Fruit fly (Drosophila melanogaster): ENCODE measurements around the gene CG15293.

CG15293 gene

dm6 chr2L:14103790-14104189 is 5.5 kb downstream of the CG15293 start, which contains the start of gene CG46301:
CG46301 (plus strand) TSS chr2L:14104090.
- TF ChIP-seq pan (optimal IDR thresholded peaks at IDR 0.05) (no peak), N (GFP tag; optimal IDR thresholded peaks at IDR 0.05) (no peak), dl (GFP tag; optimal IDR thresholded peaks at IDR 0.05; ENCODE audit: insufficient read depth in 1 of 2, partially characterized antibody in 2 of 2) (no peak), CG9705 (GFP tag; optimal IDR thresholded peaks at IDR 0.05) (no peak), foxo (GFP tag; optimal IDR thresholded peaks at IDR 0.05) (no peak), Jra (GFP tag; optimal IDR thresholded peaks at IDR 0.05) (no peak), Rel (GFP tag; optimal IDR thresholded peaks at IDR 0.05) (no peak), Rel (tag; optimal IDR thresholded peaks at IDR 0.05) (no peak), sage (GFP tag; optimal IDR thresholded peaks at IDR 0.05) (no peak), br (GFP tag; optimal IDR thresholded peaks at IDR 0.05) (no peak), woc (GFP tag; optimal IDR thresholded peaks at IDR 0.05) (no peak), lola (GFP tag; optimal IDR thresholded peaks at IDR 0.05) (no peak), Sp1 (GFP tag; optimal IDR thresholded peaks at IDR 0.05) (no peak), fru (GFP tag; optimal IDR thresholded peaks at IDR 0.05) (no peak), rgr (GFP tag; optimal IDR thresholded peaks at IDR 0.05) (no peak), usp (GFP tag; optimal IDR thresholded peaks at IDR 0.05) (no peak), Hr83 (GFP tag; optimal IDR thresholded peaks at IDR 0.05; ENCODE audit: poor library complexity, severe bottlenecking) (no peak), OdsH (GFP tag; optimal IDR thresholded peaks at IDR 0.05) (no peak), GATAd (GFP tag; optimal IDR thresholded peaks at IDR 0.05) (no peak)

DNA sequence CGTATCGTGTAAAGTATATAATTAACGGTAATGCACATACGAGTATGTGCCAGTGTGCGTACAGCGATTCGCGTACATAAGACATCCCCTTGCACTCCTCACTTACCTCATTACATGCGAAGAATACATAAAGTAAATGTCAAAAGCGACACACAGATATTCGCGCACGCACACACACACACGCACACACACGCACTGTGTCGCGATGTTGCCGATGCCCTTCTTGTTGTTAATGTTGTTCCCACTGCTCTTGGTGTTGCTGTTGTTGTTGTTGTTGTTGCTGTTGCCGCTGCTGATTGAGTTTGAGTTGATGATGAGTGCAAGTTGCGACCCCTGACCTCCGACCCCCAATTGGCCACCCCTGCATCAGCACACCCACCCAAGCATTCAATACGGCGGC is 13.6 kb downstream of the CG15293 start:
- TF ChIP-seq Dfd (GFP tag; optimal IDR thresholded peaks at IDR 0.05) (peak; percentile 56), dmrt93B (GFP tag; optimal IDR thresholded peaks at IDR 0.05) (no peak), GATAd (GFP tag; optimal IDR thresholded peaks at IDR 0.05) (no peak), psq (GFP tag; optimal IDR thresholded peaks at IDR 0.05) (no peak), br (GFP tag; optimal IDR thresholded peaks at IDR 0.05) (no peak), Hr78 (GFP tag; optimal IDR thresholded peaks at IDR 0.05) (no peak)

DNA sequence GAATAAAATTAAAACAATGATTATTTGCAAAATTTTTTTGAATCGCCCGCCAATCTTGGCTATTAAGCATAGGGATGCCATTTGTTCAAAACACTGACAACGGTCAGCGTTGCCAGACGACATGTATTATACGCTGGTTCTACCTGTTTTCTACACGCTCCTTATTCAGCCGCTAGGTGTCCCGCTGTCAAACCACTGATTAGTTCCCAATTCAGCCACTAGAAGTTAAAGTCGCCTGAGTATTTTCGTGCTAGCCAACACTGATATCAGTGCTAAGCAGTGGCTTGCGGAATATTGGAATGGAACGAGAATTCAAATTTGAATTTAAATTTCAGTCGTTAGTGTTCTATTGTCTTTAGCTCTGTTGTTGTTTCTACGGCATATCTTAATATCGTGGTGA is 14.6 kb downstream of the CG15293 start:
- TF ChIP-seq N (GFP tag; optimal IDR thresholded peaks at IDR 0.05) (no peak), sv (GFP tag; optimal IDR thresholded peaks at IDR 0.05) (no peak), Hnf4 (GFP tag; optimal IDR thresholded peaks at IDR 0.05) (peak; percentile 57), Dfd (GFP tag; optimal IDR thresholded peaks at IDR 0.05) (no peak), usp (GFP tag; optimal IDR thresholded peaks at IDR 0.05) (no peak), fru (GFP tag; optimal IDR thresholded peaks at IDR 0.05) (peak; percentile 9), dmrt93B (GFP tag; optimal IDR thresholded peaks at IDR 0.05) (no peak), Hr78 (GFP tag; optimal IDR thresholded peaks at IDR 0.05) (no peak), Vsx2 (GFP tag; optimal IDR thresholded peaks at IDR 0.05; ENCODE audit: partially characterized antibody) (no peak), dl (GFP tag; optimal IDR thresholded peaks at IDR 0.05; ENCODE audit: insufficient read depth in 1 of 2, partially characterized antibody in 2 of 2) (no peak), foxo (GFP tag; optimal IDR thresholded peaks at IDR 0.05) (peak in 1 of 2 experiments; percentile 58), GATAd (GFP tag; optimal IDR thresholded peaks at IDR 0.05) (no peak), Hr83 (GFP tag; optimal IDR thresholded peaks at IDR 0.05; ENCODE audit: poor library complexity, severe bottlenecking) (peak; percentile 77), CrebA (GFP tag; optimal IDR thresholded peaks at IDR 0.05; ENCODE audit: borderline replicate concordance) (no peak), ey (GFP tag; optimal IDR thresholded peaks at IDR 0.05) (no peak), jim (GFP tag; optimal IDR thresholded peaks at IDR 0.05) (no peak), CG9705 (GFP tag; optimal IDR thresholded peaks at IDR 0.05) (no peak), CG32264 (GFP tag; optimal IDR thresholded peaks at IDR 0.05) (no peak), Mio (GFP tag; optimal IDR thresholded peaks at IDR 0.05) (no peak), Jra (GFP tag; optimal IDR thresholded peaks at IDR 0.05) (peak; percentile 11), OdsH (GFP tag; optimal IDR thresholded peaks at IDR 0.05) (no peak), Sp1 (GFP tag; optimal IDR thresholded peaks at IDR 0.05) (no peak), psq (GFP tag; optimal IDR thresholded peaks at IDR 0.05) (no peak), sage (GFP tag; optimal IDR thresholded peaks at IDR 0.05) (no peak), Abd-B (GFP tag; optimal IDR thresholded peaks at IDR 0.05) (no peak), pan (optimal IDR thresholded peaks at IDR 0.05) (no peak), h (GFP tag; optimal IDR thresholded peaks at IDR 0.05) (peak; percentile 8), tai (GFP tag; optimal IDR thresholded peaks at IDR 0.05) (peak; percentile 37), Myc (optimal IDR thresholded peaks at IDR 0.05) (peak; percentile 94), lola (GFP tag; optimal IDR thresholded peaks at IDR 0.05) (no peak), woc (GFP tag; optimal IDR thresholded peaks at IDR 0.05) (no peak), dsf (GFP tag; optimal IDR thresholded peaks at IDR 0.05; ENCODE audit: borderline replicate concordance) (no peak), br (GFP tag; optimal IDR thresholded peaks at IDR 0.05) (no peak), brk (GFP tag; optimal IDR thresholded peaks at IDR 0.05) (no peak), Rel (GFP tag; optimal IDR thresholded peaks at IDR 0.05) (no peak), Rel (tag; optimal IDR thresholded peaks at IDR 0.05) (no peak), HLH106 (tag; optimal IDR thresholded peaks at IDR 0.05) (no peak), rgr (GFP tag; optimal IDR thresholded peaks at IDR 0.05) (no peak), Dif (GFP tag; optimal IDR thresholded peaks at IDR 0.05; ENCODE audit: partially characterized antibody) (no peak)

Measured in whole organism, wandering third instar larva.